Fruit fly (Drosophila melanogaster): Measurements from ENCODE around the gene nebu.

The nebu gene

DNA sequence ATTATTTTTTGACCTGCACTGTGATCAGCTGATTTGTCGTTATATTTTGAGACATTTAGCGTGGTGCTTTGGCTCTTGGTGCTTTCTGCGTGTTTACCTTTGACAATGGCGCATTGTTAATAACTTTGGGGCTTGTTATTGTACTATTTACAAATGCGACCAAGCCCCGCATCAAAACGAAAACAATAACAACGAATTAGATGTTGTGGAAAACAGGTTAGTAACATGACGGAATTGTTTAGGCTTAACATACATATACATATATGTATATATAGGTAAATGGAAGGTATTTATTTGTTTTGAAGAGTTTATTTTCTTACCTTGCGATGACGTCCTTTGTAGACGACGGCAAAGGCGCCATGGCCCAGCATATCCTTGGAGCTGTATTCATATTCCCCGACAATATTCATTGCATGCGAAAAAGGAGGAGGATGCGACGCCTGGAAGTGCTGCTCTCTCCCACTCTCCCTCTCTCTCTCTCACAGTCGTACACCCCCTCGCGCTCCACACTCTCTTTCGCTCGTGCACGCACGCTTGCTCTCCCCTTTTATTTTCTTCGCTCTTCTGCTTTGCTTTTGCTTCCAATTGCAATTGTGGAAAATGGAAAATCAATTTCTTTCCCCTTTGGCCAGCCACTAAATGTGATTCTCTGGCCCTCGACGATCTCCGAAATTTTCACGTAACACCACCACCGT is 38.7 kb downstream of the nebu start (continued):
- TF ChIP-seq CG4707 (GFP tag; optimal IDR thresholded peaks at IDR 0.05) (no peak), CG12071 (GFP tag; optimal IDR thresholded peaks at IDR 0.05) (peak; percentile 23), disco-r (GFP tag; optimal IDR thresholded peaks at IDR 0.05) (no peak), crol (GFP tag; IDR thresholded peaks at IDR 0.05) (peak; percentile 96), CG7745 (tag; optimal IDR thresholded peaks at IDR 0.05) (no peak), CG2199 (GFP tag; IDR thresholded peaks at IDR 0.05) (peak; percentile 76), Ada2b (GFP tag; IDR thresholded peaks at IDR 0.05) (no peak), NFAT (GFP tag; IDR thresholded peaks at IDR 0.05) (0 out of 2 replicates have a peak, but pooled peaks have one; percentile 16), slp2 (GFP tag; optimal IDR thresholded peaks at IDR 0.05) (no peak), Meics (GFP tag; optimal IDR thresholded peaks at IDR 0.05) (peak; percentile 30), CG7963 (GFP tag; IDR thresholded peaks at IDR 0.05; ENCODE audit: partially characterized antibody) (0 out of 3 replicates have a peak, but pooled peaks have one; percentile 28), HLH4C (GFP tag; IDR thresholded peaks at IDR 0.05; ENCODE audit: partially characterized antibody) (no peak), CG32532 (GFP tag; IDR thresholded peaks at IDR 0.05) (peak; percentile 15; the same call in 1 of the 2 replicates), CrebB (tag; optimal IDR thresholded peaks at IDR 0.05) (peak; percentile 29), ato (GFP tag; IDR thresholded peaks at IDR 0.05; ENCODE audit: partially characterized antibody) (no peak), klu (GFP tag; IDR thresholded peaks at IDR 0.05) (no peak), salm (tag; optimal IDR thresholded peaks at IDR 0.05) (no peak), Abd-B (GFP tag; optimal IDR thresholded peaks at IDR 0.05) (no peak), psq (GFP tag; optimal IDR thresholded peaks at IDR 0.05) (no peak), crp (GFP tag; optimal IDR thresholded peaks at IDR 0.05) (peak in 1 of 2 experiments; percentile 61), Drgx (GFP tag; IDR thresholded peaks at IDR 0.05) (no peak), NK7.1 (GFP tag; optimal IDR thresholded peaks at IDR 0.05) (no peak), ci (GFP tag; IDR thresholded peaks at IDR 0.05) (peak; percentile 9; the same call in 1 of the 3 replicates), CG9932 (GFP tag; IDR thresholded peaks at IDR 0.05) (no peak), org-1 (GFP tag; optimal IDR thresholded peaks at IDR 0.05) (no peak), CG17361 (GFP tag; IDR thresholded peaks at IDR 0.05) (0 out of 3 replicates have a peak, but pooled peaks have one; percentile 47), CG12942 (GFP tag; optimal IDR thresholded peaks at IDR 0.05) (no peak), CG6765 (GFP tag; optimal IDR thresholded peaks at IDR 0.05) (peak; percentile 20), CG17912 (GFP tag; optimal IDR thresholded peaks at IDR 0.05) (no peak), aop (GFP tag; IDR thresholded peaks at IDR 0.05) (no peak), unc-4 (GFP tag; IDR thresholded peaks at IDR 0.05; ENCODE audit: partially characterized antibody) (0 out of 2 replicates have a peak, but pooled peaks have one; percentile 27), lilli (GFP tag; optimal IDR thresholded peaks at IDR 0.05) (no peak), CG1602 (GFP tag; optimal IDR thresholded peaks at IDR 0.05) (no peak), croc (GFP tag; conservative IDR thresholded peaks at IDR 0.05) (no peak), CG12659 (GFP tag; optimal IDR thresholded peaks at IDR 0.05) (peak; percentile 4), onecut (GFP tag; IDR thresholded peaks at IDR 0.05) (peak; percentile 87), nom (GFP tag; optimal IDR thresholded peaks at IDR 0.05) (peak; percentile 52), chinmo (GFP tag; IDR thresholded peaks at IDR 0.05; ENCODE audit: partially characterized antibody) (0 out of 4 replicates have a peak, but pooled peaks have one; percentile 78), oc (tag; optimal IDR thresholded peaks at IDR 0.05) (peak; percentile 40), grau (tag; optimal IDR thresholded peaks at IDR 0.05) (peak; percentile 17), CG30403 (GFP tag; optimal IDR thresholded peaks at IDR 0.05) (peak; percentile 17), fd64A (GFP tag; optimal IDR thresholded peaks at IDR 0.05) (peak; percentile 20), otp (GFP tag; IDR thresholded peaks at IDR 0.05) (no peak), CG5180 (GFP tag; optimal IDR thresholded peaks at IDR 0.05) (no peak), CG5953 (GFP tag; IDR thresholded peaks at IDR 0.05) (no peak), stwl (tag; optimal IDR thresholded peaks at IDR 0.05) (no peak), CG9727 (GFP tag; optimal IDR thresholded peaks at IDR 0.05) (peak; percentile 45), sna (GFP tag; IDR thresholded peaks at IDR 0.05; ENCODE audit: partially characterized antibody) (0 out of 2 replicates have a peak, but pooled peaks have one; percentile 14)
